Worm (Caenorhabditis elegans) whole organism, L1 larva: ENCODE results near the gene Y60A3A.25.
A peak's percentile ranks its signal among the peaks of the same experiment; 100 is the strongest.

Experiments used
- C04F5.9 ChIP-seq: sonication (generic microtip); optimal IDR thresholded peaks from 2 replicates; lab custom pipeline; 2016; ENCODE audit warnings: missing genetic modification characterization, missing compliant biosample characterization
- C16A3.4 ChIP-seq: fragments of 150-350 bp; optimal IDR thresholded peaks from 2 replicates; lab custom pipeline; 2014; ENCODE audit warnings: missing biosample characterization, missing genetic modification characterization
- alr-1 ChIP-seq: fragments of 200-800 bp; sonication (Bioruptor generic); optimal IDR thresholded peaks from 2 replicates; lab custom pipeline; 2018; ENCODE audit warnings: borderline replicate concordance, mild to moderate bottlenecking, missing genetic modification characterization, missing compliant biosample characterization
- aly-2 ChIP-seq: fragments of 150-350 bp; optimal IDR thresholded peaks from 2 replicates; lab custom pipeline; 2014; ENCODE audit warnings: missing biosample characterization, missing genetic modification characterization
- ama-1 ChIP-seq: fragments of 150-350 bp; optimal IDR thresholded peaks from 2 replicates; lab custom pipeline; 2014
- ceh-88 ChIP-seq: fragments of 200-800 bp; sonication (Bioruptor generic); IDR thresholded peaks from 2 replicates; pipeline ENCODE4 v1.3.6; 2022; ENCODE audit warnings: missing genetic modification characterization, missing compliant biosample characterization
- dpl-1 ChIP-seq, 3 experiments: fragments of 150-350 bp in 2 of 3; sonication (generic microtip) in 1 of 3; optimal IDR thresholded peaks; 2 replicates each; lab custom pipeline; 2014 to 2017; ENCODE audit warnings: missing biosample characterization in 3 of 3, missing genetic modification characterization in 3 of 3, missing genetic modification reagents in 3 of 3
- dsc-1 ChIP-seq: sonication (generic microtip); optimal IDR thresholded peaks from 2 replicates; lab custom pipeline; 2016; ENCODE audit warnings: mild to moderate bottlenecking, missing genetic modification characterization, missing compliant biosample characterization
- efl-1 ChIP-seq, 4 experiments: fragments of 150-350 bp; optimal IDR thresholded peaks in 3 of 4; peaks in 1 of 4; 1 replicate in 1 of 4; 2 replicates in 3 of 4; lab custom pipeline; 2014; ENCODE audit warnings: missing biosample characterization in 2 of 4, missing genetic modification characterization in 2 of 4, missing genetic modification reagents in 2 of 4
- egl-13 ChIP-seq: sonication (generic microtip); optimal IDR thresholded peaks from 2 replicates; lab custom pipeline; 2016; ENCODE audit warnings: missing genotype, missing genetic modification reagents, missing genetic modification characterization, missing compliant biosample characterization
- egl-27 ChIP-seq, 2 experiments: fragments of 150-350 bp in 1 of 2; sonication (generic microtip); optimal IDR thresholded peaks; 3 replicates each; lab custom pipeline; 2017 to 2018; ENCODE audit warnings: missing biosample characterization in 2 of 2, missing genetic modification characterization in 2 of 2, missing genetic modification reagents in 2 of 2
- elt-2 ChIP-seq: sonication (generic microtip); optimal IDR thresholded peaks from 2 replicates; lab custom pipeline; 2016; ENCODE audit warnings: missing genetic modification characterization, mild to moderate bottlenecking, inconsistent platforms, missing compliant biosample characterization, missing genetic modification reagents
- ets-5 ChIP-seq: fragments of 200-800 bp; sonication (Bioruptor generic); IDR thresholded peaks from 2 replicates; pipeline ENCODE4 v1.3.6; 2022; ENCODE audit warnings: missing genetic modification characterization, missing compliant biosample characterization
- fkh-10 ChIP-seq: sonication (generic microtip); optimal IDR thresholded peaks from 2 replicates; lab custom pipeline; 2017; ENCODE audit warnings: missing biosample characterization, missing genetic modification reagents, missing genetic modification characterization
- fos-1 ChIP-seq: fragments of 150-350 bp; optimal IDR thresholded peaks from 2 replicates; lab custom pipeline; 2014; ENCODE audit warnings: missing biosample characterization, missing genetic modification characterization
- grh-1 ChIP-seq: fragments of 200-800 bp; sonication (Bioruptor generic); IDR thresholded peaks from 2 replicates; pipeline ENCODE4 v1.3.6; 2022; ENCODE audit warnings: missing genetic modification reagents, missing genetic modification characterization, missing compliant biosample characterization
- irx-1 ChIP-seq: sonication (generic microtip); optimal IDR thresholded peaks from 2 replicates; lab custom pipeline; 2016; ENCODE audit warnings: missing genetic modification characterization, missing compliant biosample characterization
- isw-1 ChIP-seq: fragments of 200-800 bp; sonication (Bioruptor generic); IDR thresholded peaks from 2 replicates; pipeline ENCODE4 v1.3.6; 2022; ENCODE audit warnings: missing genetic modification characterization, missing compliant biosample characterization
- jun-1 ChIP-seq: fragments of 150-350 bp; optimal IDR thresholded peaks from 2 replicates; lab custom pipeline; 2014; ENCODE audit warnings: missing biosample characterization, missing genetic modification reagents, missing genetic modification characterization
- lin-13 ChIP-seq: fragments of 150-350 bp; optimal IDR thresholded peaks from 2 replicates; lab custom pipeline; 2014; ENCODE audit warnings: missing biosample characterization, missing genetic modification reagents, missing genetic modification characterization
- lin-14 ChIP-seq: fragments of 200-800 bp; sonication (Bioruptor generic); optimal IDR thresholded peaks from 2 replicates; lab custom pipeline; 2018; ENCODE audit warnings: mild to moderate bottlenecking, missing genetic modification characterization, moderate library complexity, missing compliant biosample characterization
- lin-35 ChIP-seq, 2 experiments: fragments of 150-350 bp; optimal IDR thresholded peaks; 2 replicates each; lab custom pipeline; 2014; ENCODE audit warnings: missing biosample characterization in 2 of 2, missing genetic modification characterization in 2 of 2, missing genetic modification reagents in 2 of 2
- lin-39 ChIP-seq: fragments of 150-350 bp; optimal IDR thresholded peaks from 2 replicates; lab custom pipeline; 2014; ENCODE audit warnings: missing biosample characterization, missing genetic modification reagents, missing genetic modification characterization
- mab-9 ChIP-seq: fragments of 200-800 bp; sonication (Bioruptor generic); IDR thresholded peaks from 2 replicates; pipeline ENCODE4 v1.3.6; 2022; ENCODE audit warnings: missing genetic modification reagents, missing genetic modification characterization, missing compliant biosample characterization
- mdl-1 ChIP-seq, 2 experiments: fragments of 150-350 bp; optimal IDR thresholded peaks; 2 replicates each; lab custom pipeline; 2014 to 2017; ENCODE audit warnings: missing biosample characterization in 2 of 2, missing genetic modification characterization in 2 of 2, inconsistent platforms in 1 of 2
- mep-1 ChIP-seq: fragments of 150-350 bp; optimal IDR thresholded peaks from 2 replicates; lab custom pipeline; 2014; ENCODE audit warnings: missing biosample characterization, missing genetic modification characterization
- nhr-11 ChIP-seq: fragments of 150-350 bp; optimal IDR thresholded peaks from 2 replicates; lab custom pipeline; 2014; ENCODE audit warnings: missing biosample characterization, missing genetic modification characterization
- nhr-12 ChIP-seq: sonication (generic microtip); optimal IDR thresholded peaks from 2 replicates; lab custom pipeline; 2017; ENCODE audit warnings: missing biosample characterization, missing genetic modification characterization
- nhr-237 ChIP-seq: fragments of 150-350 bp; optimal IDR thresholded peaks from 2 replicates; lab custom pipeline; 2014; ENCODE audit warnings: missing biosample characterization, missing genetic modification characterization
- nhr-28 ChIP-seq: fragments of 150-350 bp; optimal IDR thresholded peaks from 2 replicates; lab custom pipeline; 2014; ENCODE audit warnings: missing biosample characterization, missing genetic modification characterization
- nhr-71 ChIP-seq: sonication (generic microtip); optimal IDR thresholded peaks from 2 replicates; lab custom pipeline; 2016; ENCODE audit warnings: mild to moderate bottlenecking, missing genetic modification characterization, moderate library complexity, missing compliant biosample characterization
- nhr-76 ChIP-seq: sonication (generic microtip); optimal IDR thresholded peaks from 2 replicates; lab custom pipeline; 2017; ENCODE audit warnings: missing biosample characterization, missing genetic modification characterization
- nhr-77 ChIP-seq: fragments of 150-350 bp; optimal IDR thresholded peaks from 2 replicates; lab custom pipeline; 2014; ENCODE audit warnings: missing biosample characterization, missing genetic modification characterization
- nhr-85 ChIP-seq: sonication (generic microtip); peaks from one replicate; lab custom pipeline; 2016; ENCODE audit warnings: missing genetic modification characterization, inconsistent platforms, missing compliant biosample characterization
- pag-3 ChIP-seq: sonication (generic microtip); optimal IDR thresholded peaks from 2 replicates; lab custom pipeline; 2017; ENCODE audit warnings: missing genetic modification characterization, mild to moderate bottlenecking, missing compliant biosample characterization, antibody characterized with exemption, borderline replicate concordance; ENCODE audit not compliant: insufficient read depth
- pax-3 ChIP-seq: fragments of 200-800 bp; sonication (Bioruptor generic); optimal IDR thresholded peaks from 2 replicates; lab custom pipeline; 2018; ENCODE audit warnings: mild to moderate bottlenecking, missing genetic modification characterization, moderate library complexity, missing compliant biosample characterization
- skn-1 ChIP-seq: fragments of 150-350 bp; optimal IDR thresholded peaks from 2 replicates; lab custom pipeline; 2014; ENCODE audit warnings: missing biosample characterization, missing genetic modification characterization
- snpc-4 ChIP-seq: fragments of 150-350 bp; optimal IDR thresholded peaks from 2 replicates; lab custom pipeline; 2014; ENCODE audit warnings: missing biosample characterization, missing genetic modification characterization
- snu-23 ChIP-seq: sonication (generic microtip); optimal IDR thresholded peaks from 2 replicates; lab custom pipeline; 2016; ENCODE audit warnings: missing genetic modification characterization, missing compliant biosample characterization
- sox-4 ChIP-seq: sonication (generic microtip); optimal IDR thresholded peaks from 2 replicates; lab custom pipeline; 2016; ENCODE audit warnings: missing genetic modification characterization, missing compliant biosample characterization
- tlp-1 ChIP-seq: fragments of 150-350 bp; optimal IDR thresholded peaks from 2 replicates; lab custom pipeline; 2014; ENCODE audit warnings: missing biosample characterization, missing genetic modification characterization
- unc-86 ChIP-seq: sonication (generic microtip); optimal IDR thresholded peaks from 2 replicates; lab custom pipeline; 2016; ENCODE audit warnings: missing genetic modification characterization, missing compliant biosample characterization
- unc-98 ChIP-seq: fragments of 200-800 bp; sonication (Bioruptor generic); IDR thresholded peaks from 2 replicates; pipeline ENCODE4 v1.3.6; 2022; ENCODE audit warnings: missing genetic modification characterization, missing compliant biosample characterization
- ztf-11 ChIP-seq, 2 experiments: sonication (generic microtip); optimal IDR thresholded peaks; 2 replicates each; lab custom pipeline; 2016 to 2017; ENCODE audit warnings: missing genetic modification characterization in 2 of 2, missing biosample characterization in 1 of 2, missing compliant biosample characterization in 1 of 2

Gene Y60A3A.25

ce11 chrV:19994093-19994492, at the start of gene Y60A3A.25:
TSS of gene Y60A3A.25 (minus strand) at chrV:19994193.
- TF ChIP-seq pax-3 (tag; lab: Kevin White, UChicago) (no peak), fkh-10 (GFP tag; lab: Kevin White, UChicago) (no peak), alr-1 (tag; lab: Kevin White, UChicago) (no peak), isw-1 (GFP tag; lab: Robert Waterston, UW) (no peak), lin-39 (tag; lab: Kevin White, UChicago) (no peak), C16A3.4 (tag; lab: Kevin White, UChicago) (no peak), aly-2 (tag; lab: Kevin White, UChicago) (no peak)
- TF ChIP-seq, all 84 proteins: peak for 0

ce11 chrV:20037287-20037686, 43.3 kb upstream of the Y60A3A.25 start, which contains the start of gene Y113G7A.16:
TSS of gene Y113G7A.16 (plus strand) at chrV:20037587.
- no peak for TF ChIP-seq efl-1 (optimal IDR thresholded peaks at IDR 0.05; lab: Kevin White, UChicago)
- no peak for TF ChIP-seq efl-1 (GFP tag; optimal IDR thresholded peaks at IDR 0.05 in 1 of 2; lab: Kevin White, UChicago)
- TF ChIP-seq nhr-85 (tag; lab: Kevin White, UChicago) = peak; percentile 21

ce11 chrV:20034912-20035311, 40.9 kb upstream of the Y60A3A.25 start:
- TF ChIP-seq pag-3 (tag; lab: Kevin White, UChicago) (no peak), lin-13 (no peak), mdl-1 (tag; optimal IDR thresholded peaks at IDR 0.05; lab: Kevin White, UChicago) (no peak), nhr-28 (tag; lab: Kevin White, UChicago) (no peak), unc-98 (GFP tag; lab: Robert Waterston, UW) (no peak), nhr-71 (no peak), nhr-85 (tag; lab: Kevin White, UChicago) (peak; percentile 78), dsc-1 (tag; lab: Kevin White, UChicago) (no peak), C04F5.9 (tag; lab: Kevin White, UChicago) (no peak), nhr-76 (tag; lab: Kevin White, UChicago) (no peak), egl-27 (tag; optimal IDR thresholded peaks at IDR 0.05; lab: Kevin White, UChicago) (no peak), nhr-12 (tag; lab: Kevin White, UChicago) (no peak), mep-1 (tag; lab: Kevin White, UChicago) (no peak), lin-14 (no peak), ama-1 (lab: Kevin White, UChicago) (no peak), fos-1 (tag; lab: Kevin White, UChicago) (no peak), ceh-88 (GFP tag; lab: Robert Waterston, UW) (no peak), grh-1 (GFP tag; lab: Robert Waterston, UW) (peak; percentile 42), snu-23 (GFP tag; lab: Kevin White, UChicago) (no peak), efl-1 (optimal IDR thresholded peaks at IDR 0.05; lab: Kevin White, UChicago) (no peak), efl-1 (GFP tag; optimal IDR thresholded peaks at IDR 0.05 in 1 of 2; lab: Kevin White, UChicago) (peak in 1 of 2 experiments; percentile 66), tlp-1 (tag; lab: Kevin White, UChicago) (no peak), ztf-11 (tag; optimal IDR thresholded peaks at IDR 0.05; lab: Kevin White, UChicago) (no peak)

- TF ChIP-seq nhr-85 (tag; lab: Kevin White, UChicago) (peak; percentile 32), ama-1 (lab: Kevin White, UChicago) (no peak)
- TF ChIP-seq, all 84 proteins: peak for 1
Observed at ce11 chrV:20022996-20023456, 29.0 kb upstream of the Y60A3A.25 start, which contains the start of gene lgc-55. TSS of gene lgc-55 (plus strand) at chrV:20023046.

- TF ChIP-seq jun-1 (tag; lab: Kevin White, UChicago) (no peak), dsc-1 (tag; lab: Kevin White, UChicago) (no peak), dpl-1 (GFP tag; optimal IDR thresholded peaks at IDR 0.05; lab: Kevin White, UChicago) (no peak), unc-86 (tag; lab: Kevin White, UChicago) (no peak), nhr-77 (tag; lab: Kevin White, UChicago) (no peak), skn-1 (tag; lab: Kevin White, UChicago) (no peak), ets-5 (no peak), egl-13 (tag; lab: Kevin White, UChicago) (no peak), nhr-11 (no peak), nhr-237 (tag; lab: Kevin White, UChicago) (no peak), nhr-76 (tag; lab: Kevin White, UChicago) (no peak), mab-9 (GFP tag; lab: Robert Waterston, UW) (no peak), irx-1 (tag; lab: Kevin White, UChicago) (no peak), sox-4 (no peak), lin-35 (GFP tag; optimal IDR thresholded peaks at IDR 0.05; lab: Kevin White, UChicago) (no peak), efl-1 (optimal IDR thresholded peaks at IDR 0.05; lab: Kevin White, UChicago) (no peak), efl-1 (GFP tag; optimal IDR thresholded peaks at IDR 0.05 in 1 of 2; lab: Kevin White, UChicago) (no peak), elt-2 (tag; lab: Kevin White, UChicago) (no peak), snpc-4 (tag; lab: Kevin White, UChicago) (no peak)
Observed at ce11 chrV:20021347-20021746, 27.4 kb upstream of the Y60A3A.25 start.
